Fruit fly (Drosophila melanogaster) whole organism, embryonic: Measurements from ENCODE around the gene CG12947.

Experiments
- CG10147 ChIP-seq: fragments of 200-800 bp; sonication (Bioruptor generic); optimal IDR thresholded peaks from 2 replicates; lab custom pipeline; 2019; ENCODE audit warnings: missing biosample characterization, mild to moderate bottlenecking, missing genetic modification characterization, moderate library complexity
- CG10209 ChIP-seq: fragments of 200-800 bp; sonication (Bioruptor generic); optimal IDR thresholded peaks from 3 replicates; lab custom pipeline; 2017; ENCODE audit warnings: missing biosample characterization, mild to moderate bottlenecking, missing genetic modification characterization, missing genetic modification reagents
- CG10959 ChIP-seq: fragments of 200-800 bp; sonication (Bioruptor generic); IDR thresholded peaks from 2 replicates; pipeline ENCODE4 v1.3.6; 2022; ENCODE audit warnings: missing biosample characterization, missing genetic modification characterization
- CG11695 ChIP-seq: fragments of 200-800 bp; sonication (Bioruptor generic); IDR thresholded peaks from 3 replicates; pipeline ENCODE4 v1.3.6; 2022; ENCODE audit warnings: missing biosample characterization, missing genetic modification characterization
- CG11696 ChIP-seq: fragments of 200-800 bp; sonication (Bioruptor generic); IDR thresholded peaks from 2 replicates; pipeline ENCODE4 v1.3.6; 2022; ENCODE audit warnings: missing biosample characterization, missing genetic modification characterization
- CG12659 ChIP-seq: fragments of 200-800 bp; sonication (Bioruptor generic); optimal IDR thresholded peaks from 3 replicates; lab custom pipeline; 2017; ENCODE audit warnings: mild to moderate bottlenecking, missing biosample characterization, missing genetic modification reagents, missing genetic modification characterization
- CG13287 ChIP-seq: fragments of 200-800 bp; sonication (Bioruptor generic); IDR thresholded peaks from 2 replicates; pipeline ENCODE4 v1.3.6; 2022; ENCODE audit warnings: missing biosample characterization, missing genetic modification characterization; ENCODE audit not compliant: partially characterized antibody
- CG13775 ChIP-seq: fragments of 200-800 bp; sonication (Bioruptor generic); optimal IDR thresholded peaks from 3 replicates; lab custom pipeline; 2017; ENCODE audit warnings: missing biosample characterization, mild to moderate bottlenecking, missing genetic modification characterization
- CG14710 ChIP-seq: fragments of 200-800 bp; sonication (Bioruptor generic); optimal IDR thresholded peaks from 3 replicates; lab custom pipeline; 2019; ENCODE audit warnings: missing biosample characterization, mild to moderate bottlenecking, missing genetic modification characterization, moderate library complexity
- CG16813 ChIP-seq: fragments of 200-800 bp; sonication (Bioruptor generic); IDR thresholded peaks from 3 replicates; pipeline ENCODE4 v1.3.6; 2022; ENCODE audit warnings: missing biosample characterization, missing genetic modification characterization; ENCODE audit not compliant: partially characterized antibody
- CG16863 ChIP-seq: fragments of 200-800 bp; sonication (Bioruptor generic); optimal IDR thresholded peaks from 3 replicates; lab custom pipeline; 2016; ENCODE audit warnings: missing biosample characterization, missing genetic modification characterization
- CG32532 ChIP-seq: fragments of 200-800 bp; sonication (Bioruptor generic); IDR thresholded peaks from 2 replicates; pipeline ENCODE4 v1.3.6; 2022; ENCODE audit warnings: missing biosample characterization, missing genetic modification characterization
- CG3838 ChIP-seq: fragments of 200-800 bp; sonication (Bioruptor generic); optimal IDR thresholded peaks from 3 replicates; lab custom pipeline; 2016; ENCODE audit warnings: missing biosample characterization, missing genetic modification characterization
- CG3847 ChIP-seq: fragments of 200-800 bp; sonication (Bioruptor generic); IDR thresholded peaks from 2 replicates; pipeline ENCODE4 v1.3.6; 2022; ENCODE audit warnings: missing biosample characterization, missing genetic modification characterization
- CG42726 ChIP-seq: fragments of 200-800 bp; sonication (Bioruptor generic); IDR thresholded peaks from 2 replicates; pipeline ENCODE4 v1.3.6; 2022; ENCODE audit warnings: missing biosample characterization, missing genetic modification characterization; ENCODE audit not compliant: partially characterized antibody
- CG6683 ChIP-seq: fragments of 200-800 bp; sonication (Bioruptor generic); optimal IDR thresholded peaks from 2 replicates; lab custom pipeline; 2017; ENCODE audit warnings: missing biosample characterization, mild to moderate bottlenecking, missing genetic modification characterization, missing genetic modification reagents
- CG8388 ChIP-seq: fragments of 200-800 bp; sonication (Bioruptor generic); optimal IDR thresholded peaks from 2 replicates; lab custom pipeline; 2019; ENCODE audit warnings: missing biosample characterization, mild to moderate bottlenecking, missing genetic modification characterization, moderate library complexity
- CG8765 ChIP-seq: fragments of 200-800 bp; sonication (Bioruptor generic); IDR thresholded peaks from 2 replicates; pipeline ENCODE4 v1.3.6; 2022; ENCODE audit warnings: missing biosample characterization, missing genetic modification characterization
- CG9932 ChIP-seq: fragments of 200-800 bp; sonication (Bioruptor generic); IDR thresholded peaks from 2 replicates; pipeline ENCODE4 v1.3.6; 2022; ENCODE audit warnings: missing biosample characterization, missing genetic modification characterization
- Fer3 ChIP-seq: fragments of 200-800 bp; sonication (Bioruptor generic); optimal IDR thresholded peaks from 2 replicates; lab custom pipeline; 2018; ENCODE audit warnings: missing biosample characterization, mild to moderate bottlenecking, missing genetic modification characterization, moderate library complexity
- Nf-YC ChIP-seq: fragments of 200-800 bp; optimal IDR thresholded peaks from 3 replicates; lab custom pipeline; 2019; ENCODE audit warnings: missing biosample characterization, mild to moderate bottlenecking, missing genetic modification characterization, moderate library complexity
- Ssrp ChIP-seq: fragments of 200-800 bp; sonication (Bioruptor generic); optimal IDR thresholded peaks from 2 replicates; lab custom pipeline; 2018; ENCODE audit warnings: missing biosample characterization, mild to moderate bottlenecking, missing genetic modification characterization, moderate library complexity
- TFAM ChIP-seq: fragments of 200-800 bp; sonication (Bioruptor generic); optimal IDR thresholded peaks from 2 replicates; lab custom pipeline; 2017; ENCODE audit warnings: missing biosample characterization, missing genetic modification characterization, inconsistent platforms
- ato ChIP-seq: fragments of 200-800 bp; sonication (Bioruptor generic); IDR thresholded peaks from 2 replicates; pipeline ENCODE4 v1.3.6; 2022; ENCODE audit warnings: missing biosample characterization, missing genetic modification characterization; ENCODE audit not compliant: partially characterized antibody
- bowl ChIP-seq: fragments of 200-800 bp; sonication (Bioruptor generic); IDR thresholded peaks from 2 replicates; pipeline ENCODE4 v1.3.6; 2022; ENCODE audit warnings: missing biosample characterization, missing genetic modification characterization
- br ChIP-seq: fragments of >200 bp; optimal IDR thresholded peaks from 2 replicates; lab custom pipeline; 2017
- caup ChIP-seq: fragments of 200-800 bp; sonication (Bioruptor generic); optimal IDR thresholded peaks from 3 replicates; lab custom pipeline; 2017; ENCODE audit warnings: missing biosample characterization, mild to moderate bottlenecking, missing genetic modification characterization, moderate library complexity; ENCODE audit not compliant: severe bottlenecking
- chinmo ChIP-seq: fragments of 200-800 bp; sonication (Bioruptor generic); IDR thresholded peaks from 4 replicates; pipeline ENCODE4 v1.3.6; 2022; ENCODE audit warnings: missing biosample characterization, missing genetic modification characterization; ENCODE audit not compliant: partially characterized antibody
- dan ChIP-seq: fragments of 200-800 bp; sonication (Bioruptor generic); IDR thresholded peaks from 2 replicates; pipeline ENCODE4 v1.3.6; 2022; ENCODE audit warnings: missing biosample characterization, missing genetic modification characterization
- dmrt99B ChIP-seq: fragments of 200-800 bp; sonication (Bioruptor generic); optimal IDR thresholded peaks from 2 replicates; lab custom pipeline; 2018; ENCODE audit warnings: missing biosample characterization, mild to moderate bottlenecking, missing genetic modification characterization, moderate library complexity
- en ChIP-seq: fragments of 200-800 bp; sonication (Bioruptor generic); optimal IDR thresholded peaks from 2 replicates; lab custom pipeline; 2016; ENCODE audit warnings: missing biosample characterization, missing genetic modification characterization
- ewg ChIP-seq: fragments of 200-800 bp; sonication (Bioruptor generic); optimal IDR thresholded peaks from 3 replicates; lab custom pipeline; 2017; ENCODE audit warnings: mild to moderate bottlenecking, missing biosample characterization, missing genetic modification reagents, missing genetic modification characterization
- h ChIP-seq: fragments of >200 bp; optimal IDR thresholded peaks from 2 replicates; lab custom pipeline; 2017
- hth ChIP-seq: fragments of >200 bp; optimal IDR thresholded peaks from 2 replicates; lab custom pipeline; 2017; ENCODE audit warnings: inconsistent platforms
- ind ChIP-seq: fragments of 200-800 bp; sonication (Bioruptor generic); optimal IDR thresholded peaks from 3 replicates; lab custom pipeline; 2016; ENCODE audit warnings: missing biosample characterization, missing genetic modification characterization
- jumu ChIP-seq: fragments of 200-800 bp; sonication (Bioruptor generic); optimal IDR thresholded peaks from 3 replicates; lab custom pipeline; 2016; ENCODE audit warnings: missing biosample characterization, missing genetic modification characterization
- ken ChIP-seq: fragments of 200-800 bp; sonication (Bioruptor generic); IDR thresholded peaks from 3 replicates; pipeline ENCODE4 v1.3.6; 2022; ENCODE audit warnings: missing biosample characterization, missing genetic modification characterization
- lilli ChIP-seq: fragments of 200-800 bp; sonication (Bioruptor generic); optimal IDR thresholded peaks from 3 replicates; lab custom pipeline; 2016; ENCODE audit warnings: missing biosample characterization, missing genetic modification characterization
- luna ChIP-seq: fragments of 200-800 bp; sonication (Bioruptor generic); optimal IDR thresholded peaks from 2 replicates; lab custom pipeline; 2016; ENCODE audit warnings: missing biosample characterization, missing genetic modification characterization
- nerfin-2 ChIP-seq: fragments of 200-800 bp; sonication (Bioruptor generic); IDR thresholded peaks from 2 replicates; pipeline ENCODE4 v1.3.6; 2022; ENCODE audit warnings: missing biosample characterization, missing genetic modification characterization; ENCODE audit not compliant: partially characterized antibody
- pb ChIP-seq: fragments of 200-800 bp; sonication (Bioruptor generic); optimal IDR thresholded peaks from 3 replicates; lab custom pipeline; 2016; ENCODE audit warnings: missing biosample characterization, missing genetic modification characterization
- pita ChIP-seq: fragments of 200-800 bp; sonication (Bioruptor generic); optimal IDR thresholded peaks from 2 replicates; lab custom pipeline; 2017; ENCODE audit warnings: missing biosample characterization, mild to moderate bottlenecking, missing genetic modification characterization
- pum ChIP-seq: fragments of 200-800 bp; sonication (Bioruptor generic); optimal IDR thresholded peaks from 2 replicates; lab custom pipeline; 2016; ENCODE audit warnings: missing biosample characterization, missing genetic modification characterization
- ranshi ChIP-seq: fragments of 200-800 bp; sonication (Bioruptor generic); IDR thresholded peaks from 2 replicates; pipeline ENCODE4 v1.3.6; 2022; ENCODE audit warnings: missing biosample characterization, missing genetic modification characterization
- schlank ChIP-seq: fragments of 200-800 bp; sonication (Bioruptor generic); optimal IDR thresholded peaks from 2 replicates; lab custom pipeline; 2018; ENCODE audit warnings: missing biosample characterization, mild to moderate bottlenecking, missing genetic modification characterization
- sd ChIP-seq: fragments of 200-800 bp; sonication (Bioruptor generic); optimal IDR thresholded peaks from 3 replicates; lab custom pipeline; 2018; ENCODE audit warnings: missing biosample characterization, mild to moderate bottlenecking, missing genetic modification characterization, moderate library complexity
- shn ChIP-seq: fragments of 200-800 bp; sonication (Bioruptor generic); optimal IDR thresholded peaks from 3 replicates; lab custom pipeline; 2016; ENCODE audit warnings: missing biosample characterization, missing genetic modification characterization
- sqz ChIP-seq: fragments of 200-800 bp; sonication (Bioruptor generic); optimal IDR thresholded peaks from 3 replicates; lab custom pipeline; 2018; ENCODE audit warnings: missing biosample characterization, mild to moderate bottlenecking, missing genetic modification characterization
- toy ChIP-seq: fragments of 200-800 bp; sonication (Bioruptor generic); IDR thresholded peaks from 2 replicates; pipeline ENCODE4 v1.3.6; 2022; ENCODE audit warnings: missing biosample characterization, missing genetic modification characterization

The CG12947 gene

DNA sequence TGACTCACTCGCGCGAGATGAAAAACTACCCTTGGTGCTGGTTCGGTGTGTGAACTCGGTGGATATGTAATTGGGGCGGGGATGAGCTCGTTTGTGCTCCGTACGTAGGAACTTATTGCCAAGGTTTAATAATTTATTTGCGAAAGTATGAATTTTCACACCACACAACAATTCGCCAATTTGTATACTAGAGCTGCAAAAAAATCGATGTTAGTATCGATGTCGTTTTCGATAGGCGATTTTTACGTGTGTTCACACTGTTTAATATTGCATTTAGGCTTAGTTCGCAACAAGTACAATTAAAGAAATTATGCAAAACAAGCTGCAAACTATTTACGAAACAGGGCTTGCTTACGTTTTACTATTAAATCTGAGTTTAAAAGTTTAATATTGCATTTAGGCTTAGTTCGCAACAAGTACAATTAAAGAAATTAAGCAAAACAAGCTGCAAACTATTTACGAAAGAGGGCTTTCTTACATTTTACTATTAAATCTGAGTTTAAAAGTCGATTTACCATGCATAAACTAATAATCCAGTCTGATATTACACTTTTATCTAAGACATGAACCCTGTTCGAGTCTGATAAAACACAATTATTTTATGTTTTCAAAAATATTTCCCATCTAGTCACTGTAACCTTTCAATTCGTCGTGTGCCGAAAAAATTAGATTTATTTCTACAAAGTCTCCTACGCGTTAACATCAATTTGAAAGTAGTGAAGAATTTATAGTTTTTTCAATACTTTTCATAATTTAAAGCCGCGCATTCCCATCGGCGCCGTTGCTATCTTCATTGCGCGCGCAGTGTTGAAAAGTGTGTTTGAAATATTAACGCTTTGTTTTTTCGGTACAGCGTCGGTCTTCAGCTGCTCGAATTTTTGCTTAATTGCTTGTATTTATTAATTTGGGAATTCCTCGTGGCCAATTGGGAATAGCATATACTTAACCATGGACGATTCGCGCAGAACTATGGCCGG is 16.6 kb upstream of the CG12947 start, which contains the start of the genes Snap24 and CG8478 (continued):
- TF ChIP-seq en (GFP tag; lab: Kevin White, UChicago) = no peak
- no peak for TF ChIP-seq CG11695 (GFP tag; lab: Robert Waterston, UW)
- no peak for TF ChIP-seq ind (GFP tag; lab: Kevin White, UChicago)
- no peak for TF ChIP-seq shn (GFP tag; lab: Kevin White, UChicago)
- peak; percentile 26 for TF ChIP-seq CG12659 (GFP tag; lab: Kevin White, UChicago)
- TF ChIP-seq bowl = no peak
- no peak for TF ChIP-seq CG8388
- no peak for TF ChIP-seq CG10209 (GFP tag; lab: Kevin White, UChicago)
- no peak for TF ChIP-seq CG16863 (GFP tag; lab: Kevin White, UChicago)
- TF ChIP-seq luna = no peak
- no peak for TF ChIP-seq Ssrp (tag; lab: Kevin White, UChicago)
- no peak for TF ChIP-seq h (lab: Kevin White, UChicago)
- no peak for TF ChIP-seq pum (GFP tag; lab: Kevin White, UChicago)
- peak; percentile 74; the same call in 2 of the 4 replicates for TF ChIP-seq chinmo (GFP tag; lab: Robert Waterston, UW)
- no peak for TF ChIP-seq dmrt99B (tag; lab: Kevin White, UChicago)
- TF ChIP-seq schlank (tag; lab: Kevin White, UChicago) = no peak
- TF ChIP-seq ato = peak; percentile 80
- no peak for TF ChIP-seq CG8765 (GFP tag; lab: Robert Waterston, UW)
- peak; percentile 20 for TF ChIP-seq Nf-YC (tag; lab: Kevin White, UChicago)
- TF ChIP-seq ken (GFP tag; lab: Robert Waterston, UW) = no peak
- TF ChIP-seq jumu (GFP tag; lab: Kevin White, UChicago) = no peak
- peak; percentile 46 for TF ChIP-seq pita (GFP tag; lab: Kevin White, UChicago)
- TF ChIP-seq CG3838 (GFP tag; lab: Kevin White, UChicago) = no peak
- TF ChIP-seq hth = no peak
- no peak for TF ChIP-seq CG13775 (GFP tag; lab: Kevin White, UChicago)
- no peak for TF ChIP-seq ranshi
- no peak for TF ChIP-seq sqz
- no peak for TF ChIP-seq toy (GFP tag; lab: Robert Waterston, UW)
- TF ChIP-seq pb (GFP tag; lab: Kevin White, UChicago) = no peak
- TF ChIP-seq CG11696 (GFP tag; lab: Robert Waterston, UW) = no peak
- no peak for TF ChIP-seq CG10147 (GFP tag; lab: Kevin White, UChicago)
- TF ChIP-seq CG3847 (GFP tag; lab: Robert Waterston, UW) = no peak
- peak; percentile 82 for TF ChIP-seq CG13287 (GFP tag; lab: Robert Waterston, UW)
- TF ChIP-seq CG10959 = no peak
- no peak for TF ChIP-seq Fer3
- no peak for TF ChIP-seq dan (GFP tag; lab: Robert Waterston, UW)
- peak; percentile 45; the same call in 1 of the 2 replicates for TF ChIP-seq CG42726 (GFP tag; lab: Robert Waterston, UW)
- no peak for TF ChIP-seq CG6683
- no peak for TF ChIP-seq caup
- TF ChIP-seq nerfin-2 (GFP tag; lab: Robert Waterston, UW) = peak; percentile 73
- peak; percentile 81 for TF ChIP-seq CG16813 (GFP tag; lab: Robert Waterston, UW)
- no peak for TF ChIP-seq br (lab: Kevin White, UChicago)
- peak; percentile 78 for TF ChIP-seq CG14710 (tag; lab: Kevin White, UChicago)
- TF ChIP-seq sd (tag; lab: Kevin White, UChicago) = no peak
- TF ChIP-seq CG32532 = no peak
- no peak for TF ChIP-seq TFAM (GFP tag; lab: Kevin White, UChicago)
- TF ChIP-seq CG9932 (GFP tag; lab: Robert Waterston, UW) = peak; percentile 50
- peak; percentile 47 for TF ChIP-seq ewg
- peak; percentile 30 for TF ChIP-seq lilli
